Worm (Caenorhabditis elegans) whole organism, L4/young adult: ENCODE results near the gene ZC416.2.

Experiments used
- W03F9.2 ChIP-seq: fragments of 150-350 bp; optimal IDR thresholded peaks from 2 replicates; lab custom pipeline; 2014; ENCODE audit warnings: missing biosample characterization, missing genetic modification characterization
- dao-5 ChIP-seq: sonication (generic microtip); optimal IDR thresholded peaks from 2 replicates; lab custom pipeline; 2016; ENCODE audit warnings: missing genotype, missing genetic modification characterization, moderate library complexity, missing compliant biosample characterization
- him-1 ChIP-seq: sonication (generic microtip); optimal IDR thresholded peaks from 2 replicates; lab custom pipeline; 2016; ENCODE audit warnings: missing genotype, missing genetic modification reagents, missing genetic modification characterization, missing compliant biosample characterization

DNA sequence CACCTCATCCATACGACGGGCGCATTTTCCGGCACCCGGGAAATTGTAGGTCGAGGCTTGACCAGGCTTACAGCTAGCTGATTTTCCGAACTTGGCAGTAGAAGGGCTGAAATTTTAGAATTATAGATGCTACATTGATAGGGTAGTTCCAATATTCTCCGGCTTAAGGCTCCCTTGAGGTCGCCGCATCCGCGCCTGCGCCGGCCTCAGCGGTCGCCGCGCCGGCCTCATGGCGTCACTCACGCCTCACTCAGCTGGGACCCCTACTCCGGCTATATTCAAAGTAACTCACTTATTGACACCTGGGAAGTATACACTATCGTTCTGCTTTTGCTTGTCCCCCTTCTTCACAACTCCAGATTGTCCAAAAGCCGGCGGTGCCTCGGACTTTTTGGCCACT lies 29.3 kb upstream of the ZC416.2 start:
- TF ChIP-seq dao-5 (tag; lab: Kevin White, UChicago) (no peak), W03F9.2 (tag; lab: Kevin White, UChicago) (no peak), him-1 (no peak)
